Worm (Caenorhabditis elegans): ENCODE measurements around the gene pcdr-1.

Gene pcdr-1

DNA sequence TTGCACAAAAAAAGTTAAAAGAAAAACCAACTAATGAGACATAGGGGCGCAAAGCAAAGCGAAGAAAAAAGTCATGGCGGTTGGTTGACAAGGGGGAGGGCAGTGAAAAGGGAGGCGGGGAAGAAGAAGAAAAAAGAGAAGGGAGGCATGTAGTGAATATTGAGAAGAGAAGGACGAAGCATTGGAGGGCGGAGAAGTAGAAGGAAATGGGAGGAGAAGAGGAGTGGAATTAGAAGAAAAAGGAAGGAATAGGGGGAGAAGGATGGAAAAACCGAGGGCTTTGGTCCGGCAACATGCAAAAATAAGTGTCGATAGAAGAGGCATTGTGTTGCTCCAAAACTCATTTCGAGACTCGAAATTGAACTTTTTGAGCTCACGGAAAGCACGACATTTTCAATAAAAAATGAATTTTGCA is 35.8 kb upstream of the pcdr-1 start (continued):
- peak; percentile 48 for TF ChIP-seq fkh-10 (GFP tag; optimal IDR thresholded peaks at IDR 0.05)
- TF ChIP-seq aha-1 (tag; optimal IDR thresholded peaks at IDR 0.05): no peak
- TF ChIP-seq mdl-1 (tag; optimal IDR thresholded peaks at IDR 0.05): peak in 1 of 2 experiments; percentile 9
- TF ChIP-seq elt-2 (tag; optimal IDR thresholded peaks at IDR 0.05): no peak
- peak; percentile 65 for TF ChIP-seq nhr-71 (tag; optimal IDR thresholded peaks at IDR 0.05)
- TF ChIP-seq pqm-1 (tag; optimal IDR thresholded peaks at IDR 0.05): no peak
- no peak for TF ChIP-seq hpl-2 (GFP tag; optimal IDR thresholded peaks at IDR 0.05)
- no peak for TF ChIP-seq alr-1 (tag; optimal IDR thresholded peaks at IDR 0.05; ENCODE audit: borderline replicate concordance)
- no peak for TF ChIP-seq ceh-8 (GFP tag; optimal IDR thresholded peaks at IDR 0.05)
- peak; percentile 23 for TF ChIP-seq nhr-20 (tag; optimal IDR thresholded peaks at IDR 0.05)
- peak; percentile 1 to 15 for TF ChIP-seq efl-1 (optimal IDR thresholded peaks at IDR 0.05)
- TF ChIP-seq efl-1 (GFP tag; optimal IDR thresholded peaks at IDR 0.05 in 1 of 2): no peak

DNA sequence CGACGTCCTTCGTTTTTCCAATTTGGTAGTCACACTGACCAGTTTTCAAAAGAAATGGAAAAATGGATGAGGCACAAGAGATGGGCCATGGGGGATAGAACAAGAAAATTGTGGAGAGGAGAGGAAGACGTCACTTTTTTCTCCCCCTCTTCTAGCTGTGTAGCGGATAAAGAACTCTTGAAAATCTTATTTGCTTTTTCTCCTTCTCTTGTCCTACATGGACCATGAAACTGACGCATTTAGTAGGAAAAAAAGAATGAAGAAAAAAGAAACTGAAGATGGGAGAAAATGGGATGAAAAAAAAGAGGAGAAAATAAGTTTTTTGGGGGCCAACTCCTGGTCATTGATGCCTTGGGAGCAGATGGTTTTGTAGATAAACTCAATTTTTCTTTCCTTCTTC is 32.6 kb upstream of the pcdr-1 start:
- TF ChIP-seq ceh-82 (tag; optimal IDR thresholded peaks at IDR 0.05) (peak in 1 of 3 experiments; percentile 36), sox-4 (tag; optimal IDR thresholded peaks at IDR 0.05) (no peak), fkh-10 (GFP tag; optimal IDR thresholded peaks at IDR 0.05) (peak; percentile 81), unc-130 (tag; optimal IDR thresholded peaks at IDR 0.05) (no peak), lin-14 (GFP tag; optimal IDR thresholded peaks at IDR 0.05) (peak; percentile 87), lsy-2 (tag; optimal IDR thresholded peaks at IDR 0.05) (peak in 1 of 2 experiments; percentile 34), nhr-85 (tag) (no peak), snu-23 (GFP tag; optimal IDR thresholded peaks at IDR 0.05) (peak; percentile 9), tbx-2 (tag; optimal IDR thresholded peaks at IDR 0.05) (peak; percentile 40), mdl-1 (tag; optimal IDR thresholded peaks at IDR 0.05) (no peak), nhr-84 (tag; optimal IDR thresholded peaks at IDR 0.05) (no peak), tlp-1 (tag; optimal IDR thresholded peaks at IDR 0.05) (no peak), mep-1 (tag; optimal IDR thresholded peaks at IDR 0.05) (no peak), lir-3 (tag; optimal IDR thresholded peaks at IDR 0.05; ENCODE audit: poor library complexity) (peak; percentile 1), efl-1 (optimal IDR thresholded peaks at IDR 0.05) (no peak), efl-1 (GFP tag; optimal IDR thresholded peaks at IDR 0.05 in 1 of 2) (peak in 1 of 2 experiments; percentile 56), nhr-71 (tag; optimal IDR thresholded peaks at IDR 0.05) (peak; percentile 12), pag-3 (tag; optimal IDR thresholded peaks at IDR 0.05; ENCODE audit: borderline replicate concordance, insufficient read depth) (no peak), ztf-4 (tag; optimal IDR thresholded peaks at IDR 0.05) (no peak)

DNA sequence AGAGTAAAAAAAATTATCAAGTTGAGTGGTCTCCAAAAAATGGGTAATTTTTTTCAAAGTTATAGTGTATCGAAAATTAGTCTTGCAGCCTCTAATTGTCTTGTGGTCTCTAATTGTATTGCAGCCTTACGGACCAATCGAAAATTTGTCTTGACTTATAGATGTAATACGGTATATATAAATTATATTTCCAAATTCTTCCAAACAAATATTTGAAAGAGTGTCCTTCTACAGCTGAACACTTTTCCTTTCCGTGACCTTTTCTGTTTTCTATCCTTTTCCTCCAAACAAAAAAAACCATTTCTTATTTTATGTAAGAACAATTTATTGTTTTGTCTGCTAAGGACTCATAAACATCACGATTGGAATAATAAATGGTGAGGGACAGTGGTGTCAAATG is 26.0 kb upstream of the pcdr-1 start, which contains the start of gene K09E9.7:
Gene K09E9.7 (plus strand): TSS at position 301 of the 400 bp plus-strand sequence.
- TF ChIP-seq egl-27 (tag; optimal IDR thresholded peaks at IDR 0.05) (no peak), nhr-20 (tag; optimal IDR thresholded peaks at IDR 0.05) (no peak), ztf-4 (tag; optimal IDR thresholded peaks at IDR 0.05) (no peak), tlp-1 (tag; optimal IDR thresholded peaks at IDR 0.05) (no peak), nhr-71 (tag; optimal IDR thresholded peaks at IDR 0.05) (no peak), ceh-82 (tag; optimal IDR thresholded peaks at IDR 0.05) (no peak), pag-3 (tag; optimal IDR thresholded peaks at IDR 0.05; ENCODE audit: borderline replicate concordance, insufficient read depth) (no peak), hlh-4 (tag; optimal IDR thresholded peaks at IDR 0.05) (no peak), C34B4.2 (tag; optimal IDR thresholded peaks at IDR 0.05) (no peak), irx-1 (tag; optimal IDR thresholded peaks at IDR 0.05) (no peak), C04F5.9 (tag; optimal IDR thresholded peaks at IDR 0.05) (no peak), mab-9 (GFP tag; IDR thresholded peaks at IDR 0.05) (no peak), ceh-88 (GFP tag; IDR thresholded peaks at IDR 0.05) (no peak), alr-1 (tag; optimal IDR thresholded peaks at IDR 0.05; ENCODE audit: borderline replicate concordance) (no peak), unc-98 (GFP tag; IDR thresholded peaks at IDR 0.05) (no peak), sptf-1 (tag; optimal IDR thresholded peaks at IDR 0.05) (no peak), lin-39 (tag; optimal IDR thresholded peaks at IDR 0.05) (no peak), lin-13 (GFP tag; optimal IDR thresholded peaks at IDR 0.05) (no peak)

DNA sequence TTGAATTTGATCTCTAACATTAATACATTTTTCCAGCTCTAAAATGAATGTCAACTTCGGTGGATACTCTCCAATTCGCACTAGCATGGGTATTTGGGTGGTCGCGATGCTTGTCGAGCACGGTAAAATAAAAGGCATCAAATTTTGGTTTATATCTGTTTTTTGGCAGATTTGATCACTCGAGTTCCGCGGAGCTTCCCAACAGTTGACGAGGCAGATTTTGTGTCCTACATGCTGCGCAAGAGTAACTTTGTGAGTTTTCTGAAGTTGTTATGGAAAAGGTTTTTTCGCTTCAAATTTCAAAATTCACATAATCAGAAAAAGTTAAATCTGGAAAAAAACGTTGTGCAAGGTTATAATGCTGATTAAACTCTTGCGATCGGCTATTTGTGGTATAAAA is 25.2 kb upstream of the pcdr-1 start:
- no peak for TF ChIP-seq nhr-76 (tag; optimal IDR thresholded peaks at IDR 0.05)
- no peak for TF ChIP-seq mdl-1 (tag; optimal IDR thresholded peaks at IDR 0.05)
- no peak for TF ChIP-seq C04F5.9 (tag; optimal IDR thresholded peaks at IDR 0.05)
- no peak for TF ChIP-seq ces-1 (GFP tag; optimal IDR thresholded peaks at IDR 0.05)
- no peak for TF ChIP-seq swsn-7 (tag; optimal IDR thresholded peaks at IDR 0.05)
